Fruit fly (Drosophila melanogaster) S2 (cell line): ENCODE measurements around the gene CG33771.

Experiments used
- CG8478 ChIP-seq: fragments of >200 bp; optimal IDR thresholded peaks from 2 replicates; lab custom pipeline; 2018
- CTCF ChIP-seq, 2 experiments: fragments of >200 bp; optimal IDR thresholded peaks; 2 replicates each; lab custom pipeline; 2018

- no peak for TF ChIP-seq CG8478 (lab: Kevin White, UChicago)
- peak; percentile 88 to 89 for TF ChIP-seq CTCF (optimal IDR thresholded peaks at IDR 0.05; lab: Kevin White, UChicago)
These were observed 15.1 kb upstream of the CG33771 start for dm6 chr3L:22634111-22634510.
